Worm (Caenorhabditis elegans) whole organism, mixed stage, embryonic: ENCODE results near the gene unc-17.

Experiments used
- M03D4.4 ChIP-seq: sonication (generic microtip); optimal IDR thresholded peaks from 2 replicates; lab custom pipeline; 2017; ENCODE audit warnings: mild to moderate bottlenecking, missing genetic modification characterization, missing compliant biosample characterization
- bed-3 ChIP-seq: fragments of 200-800 bp; sonication (Bioruptor generic); optimal IDR thresholded peaks from 3 replicates; lab custom pipeline; 2018; ENCODE audit warnings: mild to moderate bottlenecking, missing genetic modification characterization, moderate library complexity, missing compliant biosample characterization
- blmp-1 ChIP-seq: fragments of 150-350 bp; optimal IDR thresholded peaks from 2 replicates; lab custom pipeline; 2014; ENCODE audit warnings: missing biosample characterization, missing genetic modification characterization
- ceh-39 ChIP-seq: fragments of 150-350 bp; optimal IDR thresholded peaks from 2 replicates; lab custom pipeline; 2014; ENCODE audit warnings: missing biosample characterization, missing genetic modification characterization
- ceh-83 ChIP-seq: fragments of 200-800 bp; sonication (Bioruptor generic); optimal IDR thresholded peaks from 2 replicates; lab custom pipeline; 2018; ENCODE audit warnings: mild to moderate bottlenecking, missing genetic modification characterization, missing compliant biosample characterization
- ces-1 ChIP-seq: fragments of 150-350 bp; optimal IDR thresholded peaks from 2 replicates; lab custom pipeline; 2014; ENCODE audit warnings: missing biosample characterization, missing genetic modification reagents, missing genetic modification characterization
- cnd-1 ChIP-seq: fragments of 200-800 bp; sonication (Bioruptor generic); optimal IDR thresholded peaks from 2 replicates; lab custom pipeline; 2018; ENCODE audit warnings: mild to moderate bottlenecking, missing genetic modification characterization, missing compliant biosample characterization
- drap-1 ChIP-seq: fragments of 200-800 bp; sonication (Bioruptor generic); optimal IDR thresholded peaks from 3 replicates; lab custom pipeline; 2018; ENCODE audit warnings: mild to moderate bottlenecking, missing genetic modification characterization, missing compliant biosample characterization
- elt-1 ChIP-seq: sonication (generic microtip); optimal IDR thresholded peaks from 2 replicates; lab custom pipeline; 2017; ENCODE audit warnings: missing genetic modification characterization, mild to moderate bottlenecking, missing compliant biosample characterization, antibody characterized with exemption, moderate library complexity, borderline replicate concordance; ENCODE audit not compliant: insufficient read depth
- elt-3 ChIP-seq: fragments of 150-350 bp; optimal IDR thresholded peaks from 2 replicates; lab custom pipeline; 2014; ENCODE audit warnings: missing biosample characterization, missing genetic modification characterization
- flh-1 ChIP-seq: fragments of 200-800 bp; sonication (Bioruptor generic); optimal IDR thresholded peaks from 2 replicates; lab custom pipeline; 2018; ENCODE audit warnings: mild to moderate bottlenecking, missing genetic modification characterization, moderate library complexity, missing compliant biosample characterization
- ham-2 ChIP-seq: fragments of 200-800 bp; sonication (Bioruptor generic); optimal IDR thresholded peaks from 2 replicates; lab custom pipeline; 2018; ENCODE audit warnings: mild to moderate bottlenecking, missing genetic modification characterization, missing compliant biosample characterization
- hlh-1 ChIP-seq: fragments of 150-350 bp; optimal IDR thresholded peaks from 2 replicates; lab custom pipeline; 2014; ENCODE audit warnings: missing biosample characterization, missing genetic modification reagents, missing genetic modification characterization
- lin-13 ChIP-seq: fragments of 150-350 bp; optimal IDR thresholded peaks from 2 replicates; lab custom pipeline; 2014; ENCODE audit warnings: missing biosample characterization, missing genetic modification characterization
- lin-32 ChIP-seq: fragments of 200-800 bp; sonication (Bioruptor generic); optimal IDR thresholded peaks from 2 replicates; lab custom pipeline; 2018; ENCODE audit warnings: mild to moderate bottlenecking, missing genetic modification characterization, missing compliant biosample characterization
- lsy-2 ChIP-seq: fragments of 150-350 bp; optimal IDR thresholded peaks from 2 replicates; lab custom pipeline; 2014; ENCODE audit warnings: missing biosample characterization, missing genetic modification characterization
- mab-5 ChIP-seq: fragments of 150-350 bp; optimal IDR thresholded peaks from 2 replicates; lab custom pipeline; 2014; ENCODE audit warnings: missing biosample characterization, missing genetic modification characterization
- nhr-12 ChIP-seq: fragments of 150-350 bp; optimal IDR thresholded peaks from 2 replicates; lab custom pipeline; 2014; ENCODE audit warnings: missing biosample characterization, missing genetic modification characterization
- nhr-2 ChIP-seq: fragments of 150-350 bp; optimal IDR thresholded peaks from 2 replicates; lab custom pipeline; 2014; ENCODE audit warnings: missing biosample characterization, missing genetic modification characterization
- nhr-237 ChIP-seq: fragments of 150-350 bp; optimal IDR thresholded peaks from 2 replicates; lab custom pipeline; 2014; ENCODE audit warnings: missing biosample characterization, missing genetic modification characterization
- nhr-28 ChIP-seq: fragments of 150-350 bp; optimal IDR thresholded peaks from 2 replicates; lab custom pipeline; 2014; ENCODE audit warnings: missing biosample characterization, missing genetic modification characterization
- nhr-76 ChIP-seq: sonication (generic microtip); optimal IDR thresholded peaks from 2 replicates; lab custom pipeline; 2017; ENCODE audit warnings: missing biosample characterization, missing genetic modification characterization
- pha-4 ChIP-seq: fragments of 150-350 bp; optimal IDR thresholded peaks from 2 replicates; lab custom pipeline; 2018; ENCODE audit warnings: missing biosample characterization, missing genetic modification reagents, missing genetic modification characterization
- sem-2 ChIP-seq: fragments of 200-800 bp; sonication (Bioruptor generic); optimal IDR thresholded peaks from 2 replicates; lab custom pipeline; 2018; ENCODE audit warnings: mild to moderate bottlenecking, missing genetic modification characterization, missing compliant biosample characterization
- snpc-4 ChIP-seq: fragments of 150-350 bp; optimal IDR thresholded peaks from 2 replicates; lab custom pipeline; 2014; ENCODE audit warnings: missing biosample characterization, missing genetic modification characterization
- sptf-1 ChIP-seq: sonication (generic microtip); optimal IDR thresholded peaks from 2 replicates; lab custom pipeline; 2017; ENCODE audit warnings: mild to moderate bottlenecking, missing genetic modification characterization, moderate library complexity, missing compliant biosample characterization
- tbx-8 ChIP-seq: fragments of 200-800 bp; sonication (Bioruptor generic); optimal IDR thresholded peaks from 2 replicates; lab custom pipeline; 2018; ENCODE audit warnings: mild to moderate bottlenecking, missing genetic modification characterization, moderate library complexity, missing compliant biosample characterization
- unc-39 ChIP-seq: fragments of 150-350 bp; optimal IDR thresholded peaks from 2 replicates; lab custom pipeline; 2014; ENCODE audit warnings: missing biosample characterization, missing genetic modification characterization
- unc-62 ChIP-seq: fragments of 150-350 bp; optimal IDR thresholded peaks from 2 replicates; lab custom pipeline; 2014; ENCODE audit warnings: missing biosample characterization, missing genetic modification reagents, missing genetic modification characterization
- zip-8 ChIP-seq: fragments of 150-350 bp; optimal IDR thresholded peaks from 2 replicates; lab custom pipeline; 2014; ENCODE audit warnings: missing biosample characterization, missing genetic modification characterization
- ztf-11 ChIP-seq: fragments of 150-350 bp; optimal IDR thresholded peaks from 2 replicates; lab custom pipeline; 2014; ENCODE audit warnings: missing biosample characterization, missing genetic modification characterization

The unc-17 gene

DNA sequence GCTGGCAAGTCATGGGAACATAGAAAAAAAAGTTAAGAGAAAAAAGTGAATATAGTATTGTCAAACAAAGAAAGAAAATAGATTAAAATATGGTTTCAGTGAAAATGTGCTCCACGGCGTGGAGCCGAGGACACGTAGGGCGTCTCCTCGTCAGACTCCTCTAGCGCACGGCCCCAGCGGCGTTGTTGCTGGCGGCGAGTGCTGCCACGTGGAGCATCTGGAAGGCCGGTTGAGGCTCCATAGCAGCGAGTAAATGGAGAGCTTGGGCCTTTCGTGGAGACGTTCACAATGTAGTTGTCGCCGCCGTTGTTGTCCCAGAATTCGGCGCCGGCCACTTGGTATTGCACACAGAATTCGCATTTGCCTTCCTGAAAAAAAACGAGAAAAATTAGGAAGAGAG is 21.0 kb upstream of the unc-17 start:
- TF ChIP-seq ham-2 (GFP tag; lab: Kevin White, UChicago) (no peak), drap-1 (GFP tag; lab: Kevin White, UChicago) (no peak), elt-3 (no peak), unc-39 (tag; lab: Kevin White, UChicago) (no peak), flh-1 (GFP tag; lab: Kevin White, UChicago) (no peak), nhr-28 (no peak), mab-5 (tag; lab: Kevin White, UChicago) (no peak), elt-1 (tag; lab: Kevin White, UChicago) (no peak), zip-8 (tag; lab: Kevin White, UChicago) (no peak), snpc-4 (no peak)

DNA sequence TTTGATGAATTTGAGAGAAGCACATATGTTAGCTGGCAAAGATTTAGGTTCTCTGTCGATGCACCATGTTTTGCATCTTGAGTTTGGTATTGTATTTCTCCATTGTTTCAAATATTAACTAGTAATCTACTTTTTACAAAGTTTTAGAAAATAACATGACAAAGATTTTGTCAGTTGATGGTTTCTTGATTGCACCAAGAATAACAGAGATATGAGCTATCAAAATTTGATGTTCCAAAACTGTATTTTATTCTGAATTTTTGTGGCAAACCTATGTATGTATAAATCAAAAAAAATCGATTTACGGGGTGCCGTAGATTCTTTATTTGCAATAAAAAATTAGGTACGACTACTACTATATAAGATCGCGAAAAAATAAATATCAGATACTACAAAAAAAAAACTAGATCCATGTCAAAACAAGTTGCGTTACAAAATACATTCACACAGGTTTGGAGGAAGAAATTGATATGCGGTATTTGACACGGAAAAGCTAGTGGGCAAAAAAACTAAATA is 20.4 kb upstream of the unc-17 start:
- TF ChIP-seq drap-1 (GFP tag; lab: Kevin White, UChicago) = no peak
- TF ChIP-seq cnd-1 (tag; lab: Kevin White, UChicago) = no peak
- TF ChIP-seq mab-5 (tag; lab: Kevin White, UChicago) = no peak
- TF ChIP-seq ham-2 (GFP tag; lab: Kevin White, UChicago) = no peak
- TF ChIP-seq hlh-1 (tag; lab: Kevin White, UChicago) = no peak
- TF ChIP-seq lin-32 = no peak
- no peak for TF ChIP-seq ces-1
- TF ChIP-seq elt-3 = no peak
- no peak for TF ChIP-seq flh-1 (GFP tag; lab: Kevin White, UChicago)
- TF ChIP-seq lin-13 (tag; lab: Kevin White, UChicago) = no peak
- TF ChIP-seq M03D4.4 = no peak
- no peak for TF ChIP-seq sem-2 (GFP tag; lab: Kevin White, UChicago)
- no peak for TF ChIP-seq tbx-8 (GFP tag; lab: Kevin White, UChicago)
- no peak for TF ChIP-seq lsy-2 (tag; lab: Kevin White, UChicago)
- TF ChIP-seq unc-62 = no peak
- no peak for TF ChIP-seq unc-39 (tag; lab: Kevin White, UChicago)
- no peak for TF ChIP-seq pha-4 (tag; lab: Kevin White, UChicago)

DNA sequence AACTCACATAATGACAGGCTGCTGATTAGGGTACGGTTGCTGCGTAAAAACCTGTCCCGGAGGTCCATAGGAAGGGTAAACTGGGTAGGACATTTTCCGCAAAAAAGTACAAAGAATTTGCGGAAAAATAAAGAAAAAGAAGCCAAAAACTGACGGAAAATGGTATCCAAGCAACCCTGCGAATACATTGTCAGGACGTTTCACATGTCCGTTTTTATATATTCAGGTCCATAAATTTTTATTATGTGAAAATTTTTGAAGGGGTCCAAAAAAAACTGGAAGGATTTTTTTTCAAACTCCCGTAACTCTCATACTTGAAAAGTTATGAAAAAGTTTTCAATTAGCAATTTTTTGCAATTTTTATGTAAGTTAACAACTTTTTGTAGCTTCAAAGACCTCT is 17.7 kb upstream of the unc-17 start, which contains the start of gene CC8.3:
Gene CC8.3 (minus strand): TSS at position 101 of the 400 bp plus-strand sequence.
- TF ChIP-seq unc-62 (no peak), blmp-1 (tag; lab: Kevin White, UChicago) (no peak), elt-3 (no peak), nhr-76 (no peak), ces-1 (no peak), lin-32 (no peak), bed-3 (GFP tag; lab: Kevin White, UChicago) (no peak), ceh-83 (GFP tag; lab: Kevin White, UChicago) (no peak), sptf-1 (tag; lab: Kevin White, UChicago) (no peak), unc-39 (tag; lab: Kevin White, UChicago) (no peak), drap-1 (GFP tag; lab: Kevin White, UChicago) (no peak), lin-13 (tag; lab: Kevin White, UChicago) (no peak)

DNA sequence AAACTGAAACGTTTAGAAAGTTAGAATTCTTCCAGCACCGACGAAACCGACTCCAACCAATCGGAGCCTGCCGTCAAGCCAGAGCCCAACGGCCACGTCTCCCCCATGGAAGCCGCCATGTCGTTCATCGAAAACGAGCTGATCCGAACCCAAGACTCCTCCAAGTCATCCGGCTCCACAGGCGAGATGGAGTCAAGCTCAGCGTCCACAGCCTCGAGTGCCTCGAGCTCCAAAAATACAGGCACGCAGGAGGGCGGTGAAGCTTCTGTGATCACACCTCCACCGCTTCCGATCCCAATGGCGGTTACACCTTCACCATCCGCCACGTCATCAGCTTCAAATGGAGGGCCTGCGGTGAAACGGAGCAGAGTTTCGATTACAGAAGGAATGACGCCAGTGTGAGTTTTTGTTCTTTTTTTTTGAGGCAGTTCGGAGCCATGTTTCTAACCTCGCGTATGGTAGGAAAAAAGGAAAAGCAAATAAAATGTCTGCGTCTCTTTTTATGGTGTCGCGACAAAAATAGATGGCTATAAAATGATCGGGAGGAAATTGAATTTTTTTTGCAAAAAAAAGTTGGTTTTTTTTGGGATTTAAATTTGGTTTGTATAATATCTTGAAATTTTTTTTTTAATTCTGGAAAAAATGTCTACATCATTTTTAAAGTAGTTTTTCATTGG is 13.9 kb upstream of the unc-17 start:
- no peak for TF ChIP-seq lsy-2 (tag; lab: Kevin White, UChicago)
- no peak for TF ChIP-seq sem-2 (GFP tag; lab: Kevin White, UChicago)
- TF ChIP-seq ceh-39 (tag; lab: Kevin White, UChicago) = no peak
- TF ChIP-seq flh-1 (GFP tag; lab: Kevin White, UChicago) = no peak
- TF ChIP-seq ces-1 = no peak
- TF ChIP-seq ztf-11 = no peak
- no peak for TF ChIP-seq nhr-12 (tag; lab: Kevin White, UChicago)
- TF ChIP-seq unc-39 (tag; lab: Kevin White, UChicago) = no peak
- TF ChIP-seq unc-62 = no peak
- TF ChIP-seq bed-3 (GFP tag; lab: Kevin White, UChicago) = no peak
- TF ChIP-seq M03D4.4 = no peak
- no peak for TF ChIP-seq tbx-8 (GFP tag; lab: Kevin White, UChicago)
- TF ChIP-seq nhr-237 (tag; lab: Kevin White, UChicago) = no peak
- no peak for TF ChIP-seq nhr-2 (tag; lab: Kevin White, UChicago)
